Fruit fly (Drosophila melanogaster): Measurements from ENCODE around the gene alpha4GT1.
A peak's percentile ranks its signal among the peaks of the same experiment; 100 is the strongest.

Gene alpha4GT1

dm6 chr2L:3030350-3030749 is 7.4 kb upstream of the alpha4GT1 start, which contains the start of gene GABPI:
TSS of gene GABPI (plus strand) at chr2L:3030539.
- peak; percentile 58 for TF ChIP-seq GATAd (GFP tag; optimal IDR thresholded peaks at IDR 0.05)
- no peak for TF ChIP-seq Dif (GFP tag; optimal IDR thresholded peaks at IDR 0.05; ENCODE audit: partially characterized antibody)
- TF ChIP-seq Hr83 (GFP tag; optimal IDR thresholded peaks at IDR 0.05; ENCODE audit: poor library complexity, severe bottlenecking), result peak; percentile 50
- no peak for TF ChIP-seq Rel (GFP tag; optimal IDR thresholded peaks at IDR 0.05)
- TF ChIP-seq Rel (tag; optimal IDR thresholded peaks at IDR 0.05), result peak; percentile 8

dm6 chr2L:3029012-3029411 is 6.1 kb upstream of the alpha4GT1 start, which contains the start of the genes Sf3b2 and CG17219:
TSS of gene Sf3b2 (minus strand) at chr2L:3029168.
TSS of gene CG17219 (plus strand) at chr2L:3029253.
- TF ChIP-seq br (GFP tag; optimal IDR thresholded peaks at IDR 0.05) (no peak), Rel (GFP tag; optimal IDR thresholded peaks at IDR 0.05) (no peak), Rel (tag; optimal IDR thresholded peaks at IDR 0.05) (peak; percentile 21), Myc (optimal IDR thresholded peaks at IDR 0.05) (peak; percentile 35), Vsx2 (GFP tag; optimal IDR thresholded peaks at IDR 0.05; ENCODE audit: partially characterized antibody) (no peak), Hr83 (GFP tag; optimal IDR thresholded peaks at IDR 0.05; ENCODE audit: poor library complexity, severe bottlenecking) (peak; percentile 49)

- peak; percentile 19 for TF ChIP-seq Dif (GFP tag; optimal IDR thresholded peaks at IDR 0.05; ENCODE audit: partially characterized antibody)
- no peak for TF ChIP-seq brk (GFP tag; optimal IDR thresholded peaks at IDR 0.05)
- no peak for TF ChIP-seq Rel (GFP tag; optimal IDR thresholded peaks at IDR 0.05)
- TF ChIP-seq Rel (tag; optimal IDR thresholded peaks at IDR 0.05), result peak; percentile 99
- no peak for TF ChIP-seq CG32264 (GFP tag; optimal IDR thresholded peaks at IDR 0.05)
These were observed 4.7 kb downstream of the alpha4GT1 start, which contains the start of the genes CG17224 and CG17264 for dm6 chr2L:3018212-3018611. TSS of gene CG17224 (minus strand) at chr2L:3018308. TSS of gene CG17264 (plus strand) at chr2L:3018508.

dm6 chr2L:3012780-3013179 is 10.2 kb downstream of the alpha4GT1 start:
- TF ChIP-seq foxo (GFP tag; optimal IDR thresholded peaks at IDR 0.05), result peak in 1 of 2 experiments; percentile 40
- TF ChIP-seq Myc (optimal IDR thresholded peaks at IDR 0.05), result no peak
- TF ChIP-seq sage (GFP tag; optimal IDR thresholded peaks at IDR 0.05), result no peak
- no peak for TF ChIP-seq Abd-B (GFP tag; optimal IDR thresholded peaks at IDR 0.05)
- TF ChIP-seq OdsH (GFP tag; optimal IDR thresholded peaks at IDR 0.05), result peak; percentile 22
- TF ChIP-seq N (GFP tag; optimal IDR thresholded peaks at IDR 0.05), result no peak
- TF ChIP-seq ey (GFP tag; optimal IDR thresholded peaks at IDR 0.05), result peak; percentile 21
- peak; percentile 16 for TF ChIP-seq HLH106 (tag; optimal IDR thresholded peaks at IDR 0.05)
- TF ChIP-seq br (GFP tag; optimal IDR thresholded peaks at IDR 0.05), result peak; percentile 20
- TF ChIP-seq rgr (GFP tag; optimal IDR thresholded peaks at IDR 0.05), result peak; percentile 41
- peak; percentile 30 for TF ChIP-seq sv (GFP tag; optimal IDR thresholded peaks at IDR 0.05)
- TF ChIP-seq h (GFP tag; optimal IDR thresholded peaks at IDR 0.05), result peak; percentile 49

- TF ChIP-seq sage (GFP tag; optimal IDR thresholded peaks at IDR 0.05), result no peak
- peak; percentile 68 for TF ChIP-seq Sp1 (GFP tag; optimal IDR thresholded peaks at IDR 0.05)
- no peak for TF ChIP-seq Myc (optimal IDR thresholded peaks at IDR 0.05)
- peak; percentile 69 for TF ChIP-seq HLH106 (tag; optimal IDR thresholded peaks at IDR 0.05)
- TF ChIP-seq GATAd (GFP tag; optimal IDR thresholded peaks at IDR 0.05), result no peak
- TF ChIP-seq psq (GFP tag; optimal IDR thresholded peaks at IDR 0.05), result peak; percentile 68
- TF ChIP-seq h (GFP tag; optimal IDR thresholded peaks at IDR 0.05), result peak; percentile 74
- peak; percentile 69 for TF ChIP-seq OdsH (GFP tag; optimal IDR thresholded peaks at IDR 0.05)
- no peak for TF ChIP-seq CrebA (GFP tag; optimal IDR thresholded peaks at IDR 0.05; ENCODE audit: borderline replicate concordance)
- TF ChIP-seq dmrt93B (GFP tag; optimal IDR thresholded peaks at IDR 0.05), result peak; percentile 38
- TF ChIP-seq sv (GFP tag; optimal IDR thresholded peaks at IDR 0.05), result no peak
- TF ChIP-seq fru (GFP tag; optimal IDR thresholded peaks at IDR 0.05), result peak; percentile 80
- no peak for TF ChIP-seq Vsx2 (GFP tag; optimal IDR thresholded peaks at IDR 0.05; ENCODE audit: partially characterized antibody)
- TF ChIP-seq CG32264 (GFP tag; optimal IDR thresholded peaks at IDR 0.05), result peak; percentile 46
- peak in 1 of 2 experiments; percentile 67 for TF ChIP-seq foxo (GFP tag; optimal IDR thresholded peaks at IDR 0.05)
- peak; percentile 61 for TF ChIP-seq woc (GFP tag; optimal IDR thresholded peaks at IDR 0.05)
- peak; percentile 78 for TF ChIP-seq br (GFP tag; optimal IDR thresholded peaks at IDR 0.05)
- no peak for TF ChIP-seq Dif (GFP tag; optimal IDR thresholded peaks at IDR 0.05; ENCODE audit: partially characterized antibody)
- TF ChIP-seq rgr (GFP tag; optimal IDR thresholded peaks at IDR 0.05), result peak; percentile 71
- TF ChIP-seq ey (GFP tag; optimal IDR thresholded peaks at IDR 0.05), result peak; percentile 66
- peak; percentile 42 for TF ChIP-seq jim (GFP tag; optimal IDR thresholded peaks at IDR 0.05)
- no peak for TF ChIP-seq lola (GFP tag; optimal IDR thresholded peaks at IDR 0.05)
- TF ChIP-seq brk (GFP tag; optimal IDR thresholded peaks at IDR 0.05), result no peak
- TF ChIP-seq CG9705 (GFP tag; optimal IDR thresholded peaks at IDR 0.05), result no peak
- TF ChIP-seq Hnf4 (GFP tag; optimal IDR thresholded peaks at IDR 0.05), result no peak
- no peak for TF ChIP-seq usp (GFP tag; optimal IDR thresholded peaks at IDR 0.05)
These were observed 11.5 kb downstream of the alpha4GT1 start for dm6 chr2L:3011484-3011883.

All from whole organism, wandering third instar larva.